Fruit fly (Drosophila melanogaster) whole organism, embryonic: ENCODE data around the gene Mlc-c.

Experiments used
- Ada2b ChIP-seq: fragments of 200-800 bp; sonication (Bioruptor generic); IDR thresholded peaks from 2 replicates; pipeline ENCODE4 v1.3.6; 2022; ENCODE audit warnings: missing biosample characterization, missing genetic modification characterization
- CG1024 ChIP-seq: fragments of 200-800 bp; sonication (Bioruptor generic); IDR thresholded peaks from 2 replicates; pipeline ENCODE4 v1.3.6; 2022; ENCODE audit warnings: missing biosample characterization, missing genetic modification characterization
- CG10462 ChIP-seq: fragments of 200-800 bp; sonication (Bioruptor generic); optimal IDR thresholded peaks from 2 replicates; lab custom pipeline; 2016; ENCODE audit warnings: missing biosample characterization, missing genetic modification characterization
- CG11247 ChIP-seq: fragments of 200-800 bp; sonication (Bioruptor generic); IDR thresholded peaks from 2 replicates; pipeline ENCODE4 v1.3.6; 2022; ENCODE audit warnings: missing biosample characterization, missing genetic modification characterization
- CG11560 ChIP-seq: fragments of 200-800 bp; sonication (Bioruptor generic); IDR thresholded peaks from 3 replicates; pipeline ENCODE4 v1.3.6; 2022; ENCODE audit warnings: missing biosample characterization, missing genetic modification characterization
- CG12744 ChIP-seq: fragments of 200-800 bp; sonication (Bioruptor generic); optimal IDR thresholded peaks from 2 replicates; lab custom pipeline; 2016; ENCODE audit warnings: missing biosample characterization, missing genetic modification characterization
- CG13123 ChIP-seq: fragments of 200-800 bp; sonication (Bioruptor generic); optimal IDR thresholded peaks from 2 replicates; lab custom pipeline; 2016; ENCODE audit warnings: missing biosample characterization, missing genetic modification characterization
- CG13287 ChIP-seq: fragments of 200-800 bp; sonication (Bioruptor generic); IDR thresholded peaks from 2 replicates; pipeline ENCODE4 v1.3.6; 2022; ENCODE audit warnings: missing biosample characterization, missing genetic modification characterization; ENCODE audit not compliant: partially characterized antibody
- CG14965 ChIP-seq: fragments of 200-800 bp; sonication (Bioruptor generic); optimal IDR thresholded peaks from 2 replicates; lab custom pipeline; 2016; ENCODE audit warnings: missing biosample characterization, missing genetic modification characterization, borderline replicate concordance
- CG17802 ChIP-seq: fragments of 200-800 bp; sonication (Bioruptor generic); optimal IDR thresholded peaks from 2 replicates; lab custom pipeline; 2018; ENCODE audit warnings: missing biosample characterization, mild to moderate bottlenecking, missing genetic modification characterization, moderate library complexity
- CG1792 ChIP-seq: fragments of 200-800 bp; sonication (Bioruptor generic); optimal IDR thresholded peaks from 2 replicates; lab custom pipeline; 2016; ENCODE audit warnings: missing biosample characterization, missing genetic modification characterization
- CG18599 ChIP-seq: fragments of 200-800 bp; sonication (Bioruptor generic); optimal IDR thresholded peaks from 3 replicates; lab custom pipeline; 2017; ENCODE audit warnings: missing biosample characterization, missing genetic modification characterization, mild to moderate bottlenecking, moderate library complexity, missing genetic modification reagents
- CG18619 ChIP-seq: fragments of 200-800 bp; sonication (Bioruptor generic); optimal IDR thresholded peaks from 3 replicates; lab custom pipeline; 2017; ENCODE audit warnings: missing biosample characterization, mild to moderate bottlenecking, missing genetic modification characterization
- CG3163 ChIP-seq: fragments of 200-800 bp; sonication (Bioruptor generic); optimal IDR thresholded peaks from 3 replicates; lab custom pipeline; 2016; ENCODE audit warnings: missing biosample characterization, missing genetic modification characterization
- CG7271 ChIP-seq: fragments of 200-800 bp; sonication (Bioruptor generic); optimal IDR thresholded peaks from 2 replicates; lab custom pipeline; 2018; ENCODE audit warnings: missing biosample characterization, mild to moderate bottlenecking, missing genetic modification characterization, moderate library complexity
- CG8765 ChIP-seq: fragments of 200-800 bp; sonication (Bioruptor generic); IDR thresholded peaks from 2 replicates; pipeline ENCODE4 v1.3.6; 2022; ENCODE audit warnings: missing biosample characterization, missing genetic modification characterization
- CG9215 ChIP-seq: fragments of 200-800 bp; sonication (Bioruptor generic); IDR thresholded peaks from 2 replicates; pipeline ENCODE4 v1.3.6; 2022; ENCODE audit warnings: missing biosample characterization, missing genetic modification characterization
- CG9817 ChIP-seq: fragments of 200-800 bp; sonication (Bioruptor generic); optimal IDR thresholded peaks from 2 replicates; lab custom pipeline; 2018; ENCODE audit warnings: missing biosample characterization, mild to moderate bottlenecking, missing genetic modification characterization, moderate library complexity
- D19B ChIP-seq: fragments of 200-800 bp; sonication (Bioruptor generic); optimal IDR thresholded peaks from 2 replicates; lab custom pipeline; 2017; ENCODE audit warnings: missing biosample characterization, mild to moderate bottlenecking, missing genetic modification characterization
- Doc3 ChIP-seq: fragments of 200-800 bp; sonication (Bioruptor generic); IDR thresholded peaks from 3 replicates; pipeline ENCODE4 v1.3.6; 2022; ENCODE audit warnings: missing biosample characterization, missing genetic modification characterization; ENCODE audit not compliant: partially characterized antibody
- H2.0 ChIP-seq: fragments of 200-800 bp; sonication (Bioruptor generic); IDR thresholded peaks from 2 replicates; pipeline ENCODE4 v1.3.6; 2022; ENCODE audit warnings: missing biosample characterization, missing genetic modification characterization
- HLH3B ChIP-seq: fragments of 200-800 bp; sonication (Bioruptor generic); IDR thresholded peaks from 2 replicates; pipeline ENCODE4 v1.3.6; 2022; ENCODE audit warnings: missing biosample characterization, missing genetic modification characterization
- Kr ChIP-seq: fragments of 200-800 bp; sonication (Bioruptor generic); optimal IDR thresholded peaks from 2 replicates; lab custom pipeline; 2017; ENCODE audit warnings: missing biosample characterization, mild to moderate bottlenecking, missing genetic modification characterization
- Lim3 ChIP-seq: fragments of 200-800 bp; sonication (Bioruptor generic); IDR thresholded peaks from 2 replicates; pipeline ENCODE4 v1.3.6; 2022; ENCODE audit warnings: missing biosample characterization, missing genetic modification characterization
- Nf-YA ChIP-seq: fragments of 200-800 bp; sonication (Bioruptor generic); IDR thresholded peaks from 2 replicates; pipeline ENCODE4 v1.3.6; 2022; ENCODE audit warnings: missing biosample characterization, missing genetic modification characterization
- Sry-δ ChIP-seq: fragments of 200-800 bp; sonication (Bioruptor generic); optimal IDR thresholded peaks from 2 replicates; lab custom pipeline; 2016; ENCODE audit warnings: missing biosample characterization, missing genetic modification characterization
- TFAM ChIP-seq: fragments of 200-800 bp; sonication (Bioruptor generic); optimal IDR thresholded peaks from 2 replicates; lab custom pipeline; 2017; ENCODE audit warnings: missing biosample characterization, missing genetic modification characterization, inconsistent platforms
- Tbp ChIP-seq: fragments of >200 bp; optimal IDR thresholded peaks from 2 replicates; lab custom pipeline; 2018; ENCODE audit warnings: missing biosample characterization, missing genetic modification characterization
- Usf ChIP-seq: fragments of 200-800 bp; sonication (Bioruptor generic); optimal IDR thresholded peaks from 2 replicates; lab custom pipeline; 2017; ENCODE audit warnings: missing genotype, missing biosample characterization, missing genetic modification characterization
- ac ChIP-seq: fragments of 200-800 bp; sonication (Bioruptor generic); optimal IDR thresholded peaks from 3 replicates; lab custom pipeline; 2017; ENCODE audit warnings: missing biosample characterization, mild to moderate bottlenecking, missing genetic modification characterization
- bigmax ChIP-seq: fragments of 200-800 bp; sonication (Bioruptor generic); optimal IDR thresholded peaks from 2 replicates; lab custom pipeline; 2018; ENCODE audit warnings: missing biosample characterization, mild to moderate bottlenecking, missing genetic modification characterization
- cas ChIP-seq: fragments of 200-800 bp; sonication (Bioruptor generic); IDR thresholded peaks from 2 replicates; pipeline ENCODE4 v1.3.6; 2022; ENCODE audit warnings: missing biosample characterization, missing genetic modification characterization
- chif ChIP-seq, 2 experiments: fragments of 200-800 bp; sonication (Bioruptor generic); optimal IDR thresholded peaks; 3 replicates each; lab custom pipeline; 2016; ENCODE audit warnings: missing biosample characterization in 2 of 2, missing genetic modification characterization in 2 of 2
- chn ChIP-seq: fragments of 200-800 bp; sonication (Bioruptor generic); optimal IDR thresholded peaks from 2 replicates; lab custom pipeline; 2016; ENCODE audit warnings: missing biosample characterization, missing genetic modification characterization
- en ChIP-seq: fragments of 200-800 bp; sonication (Bioruptor generic); optimal IDR thresholded peaks from 2 replicates; lab custom pipeline; 2016; ENCODE audit warnings: missing biosample characterization, missing genetic modification characterization
- eve ChIP-seq, 2 experiments: fragments of >200 bp; optimal IDR thresholded peaks; 2 replicates each; lab custom pipeline; 2017; ENCODE audit warnings: missing biosample characterization in 2 of 2, missing genetic modification characterization in 2 of 2
- fd102C ChIP-seq: fragments of 200-800 bp; sonication (Bioruptor generic); optimal IDR thresholded peaks from 2 replicates; lab custom pipeline; 2018; ENCODE audit warnings: missing biosample characterization, mild to moderate bottlenecking, missing genetic modification characterization, moderate library complexity
- gcm2 ChIP-seq: fragments of 200-800 bp; sonication (Bioruptor generic); optimal IDR thresholded peaks from 2 replicates; lab custom pipeline; 2016; ENCODE audit warnings: missing biosample characterization, missing genetic modification characterization
- kay ChIP-seq: fragments of 200-800 bp; sonication (Bioruptor generic); optimal IDR thresholded peaks from 2 replicates; lab custom pipeline; 2016; ENCODE audit warnings: missing biosample characterization, missing genetic modification characterization
- kni ChIP-seq: fragments of 200-800 bp; sonication (Bioruptor generic); optimal IDR thresholded peaks from 3 replicates; lab custom pipeline; 2017; ENCODE audit warnings: mild to moderate bottlenecking, missing biosample characterization, missing genetic modification reagents, missing genetic modification characterization
- pan ChIP-seq, 4 experiments: fragments of >200 bp in 3 of 4; fragments of 200-800 bp in 1 of 4; sonication (Bioruptor generic) in 1 of 4; optimal IDR thresholded peaks in 3 of 4; IDR thresholded peaks in 1 of 4; 2 replicates each; pipeline versions ENCODE4 v1.3.6 to Lab custom; 2017 to 2022; ENCODE audit warnings: missing biosample characterization in 2 of 4, missing genetic modification characterization in 2 of 4, mixed read lengths in 1 of 4
- repo ChIP-seq: fragments of 200-800 bp; sonication (Bioruptor generic); optimal IDR thresholded peaks from 2 replicates; lab custom pipeline; 2016; ENCODE audit warnings: missing biosample characterization, missing genetic modification characterization
- sd ChIP-seq: fragments of 200-800 bp; sonication (Bioruptor generic); optimal IDR thresholded peaks from 3 replicates; lab custom pipeline; 2018; ENCODE audit warnings: missing biosample characterization, mild to moderate bottlenecking, missing genetic modification characterization, moderate library complexity
- sens-2 ChIP-seq: fragments of 200-800 bp; sonication (Bioruptor generic); IDR thresholded peaks from 2 replicates; pipeline ENCODE4 v1.3.6; 2022; ENCODE audit warnings: missing biosample characterization, missing genetic modification characterization
- sqz ChIP-seq: fragments of 200-800 bp; sonication (Bioruptor generic); optimal IDR thresholded peaks from 3 replicates; lab custom pipeline; 2018; ENCODE audit warnings: missing biosample characterization, mild to moderate bottlenecking, missing genetic modification characterization
- ssp ChIP-seq: fragments of 200-800 bp; sonication (Bioruptor generic); IDR thresholded peaks from 2 replicates; pipeline ENCODE4 v1.3.6; 2022; ENCODE audit warnings: missing biosample characterization, missing genetic modification characterization
- stc ChIP-seq: fragments of 200-800 bp; sonication (Bioruptor generic); IDR thresholded peaks from 2 replicates; pipeline ENCODE4 v1.3.6; 2022; ENCODE audit warnings: missing biosample characterization, missing genetic modification characterization
- tin ChIP-seq: fragments of 200-800 bp; sonication (Bioruptor generic); optimal IDR thresholded peaks from 3 replicates; lab custom pipeline; 2016; ENCODE audit warnings: missing biosample characterization, missing genetic modification characterization
- tll ChIP-seq, 2 experiments: fragments of 200-800 bp in 1 of 2; fragments of >200 bp in 1 of 2; sonication (Bioruptor generic) in 1 of 2; optimal IDR thresholded peaks; 2 replicates each; lab custom pipeline; 2017 to 2019; ENCODE audit warnings: missing biosample characterization in 2 of 2, missing genetic modification characterization in 2 of 2, mild to moderate bottlenecking in 1 of 2, moderate library complexity in 1 of 2
- tup ChIP-seq: fragments of 200-800 bp; sonication (Bioruptor generic); optimal IDR thresholded peaks from 2 replicates; lab custom pipeline; 2016; ENCODE audit warnings: missing biosample characterization, mild to moderate bottlenecking, missing genetic modification characterization, moderate library complexity
- unc-4 ChIP-seq: fragments of 200-800 bp; sonication (Bioruptor generic); IDR thresholded peaks from 2 replicates; pipeline ENCODE4 v1.3.6; 2022; ENCODE audit warnings: missing biosample characterization, missing genetic modification characterization; ENCODE audit not compliant: partially characterized antibody

The Mlc-c gene

dm6 chrX:5604181-5604580 is 18.2 kb downstream of the Mlc-c start (continued):
- peak; percentile 26 for TF ChIP-seq CG7271
- TF ChIP-seq cas, result no peak
- no peak for TF ChIP-seq tll (GFP tag; optimal IDR thresholded peaks at IDR 0.05; lab: Kevin White, UChicago)
- peak; percentile 57 for TF ChIP-seq CG18599 (GFP tag; lab: Kevin White, UChicago)
- TF ChIP-seq HLH3B (GFP tag; lab: Robert Waterston, UW), result no peak
- TF ChIP-seq chif (GFP tag; optimal IDR thresholded peaks at IDR 0.05; lab: Kevin White, UChicago), result peak in 1 of 2 experiments; percentile 18
- TF ChIP-seq gcm2 (GFP tag; lab: Kevin White, UChicago), result no peak
- no peak for TF ChIP-seq CG11560
- peak; percentile 33 for TF ChIP-seq CG9817
- peak; percentile 67; the same call in 1 of the 2 replicates for TF ChIP-seq CG8765 (GFP tag; lab: Robert Waterston, UW)
- no peak for TF ChIP-seq Tbp
- no peak for TF ChIP-seq pan (optimal IDR thresholded peaks at IDR 0.05; lab: Kevin White, UChicago)
- TF ChIP-seq pan (GFP tag; optimal IDR thresholded peaks at IDR 0.05 in 1 of 2, IDR thresholded peaks at IDR 0.05 in 1 of 2), result peak in 1 of 2 experiments; percentile 48
- no peak for TF ChIP-seq CG10462 (GFP tag; lab: Kevin White, UChicago)
- no peak for TF ChIP-seq Ada2b (GFP tag; lab: Robert Waterston, UW)
- TF ChIP-seq CG11247, result no peak
- no peak for TF ChIP-seq sqz (GFP tag; lab: Kevin White, UChicago)
- TF ChIP-seq Usf (GFP tag; lab: Kevin White, UChicago), result no peak
- TF ChIP-seq sd (tag; lab: Kevin White, UChicago), result no peak
- no peak for TF ChIP-seq CG17802
- no peak for TF ChIP-seq kay (GFP tag; lab: Kevin White, UChicago)
- no peak for TF ChIP-seq CG1792
- peak; percentile 27 for TF ChIP-seq ac
- TF ChIP-seq CG18619 (GFP tag; lab: Kevin White, UChicago), result peak; percentile 8
- TF ChIP-seq eve (GFP tag; optimal IDR thresholded peaks at IDR 0.05; lab: Kevin White, UChicago), result no peak
- no peak for TF ChIP-seq tup (GFP tag; lab: Kevin White, UChicago)
- TF ChIP-seq en (GFP tag; lab: Kevin White, UChicago), result no peak
- no peak for TF ChIP-seq Kr (GFP tag; lab: Kevin White, UChicago)
- no peak for TF ChIP-seq repo (GFP tag; lab: Kevin White, UChicago)
- TF ChIP-seq CG13287 (GFP tag; lab: Robert Waterston, UW), result no peak
- TF ChIP-seq TFAM (GFP tag; lab: Kevin White, UChicago), result no peak
- no peak for TF ChIP-seq bigmax (GFP tag; lab: Kevin White, UChicago)
- no peak for TF ChIP-seq kni
- TF ChIP-seq D19B (GFP tag; lab: Kevin White, UChicago), result no peak
- TF ChIP-seq chn (GFP tag; lab: Kevin White, UChicago), result peak; percentile 5
- TF ChIP-seq Lim3 (GFP tag; lab: Robert Waterston, UW), result no peak
- TF ChIP-seq H2.0, result 0 out of 2 replicates have a peak, but pooled peaks have one; percentile 7
- TF ChIP-seq Nf-YA (GFP tag; lab: Robert Waterston, UW), result no peak
- 0 out of 2 replicates have a peak, but pooled peaks have one; percentile 11 for TF ChIP-seq sens-2 (GFP tag; lab: Robert Waterston, UW)
- TF ChIP-seq Doc3 (GFP tag; lab: Robert Waterston, UW), result no peak
- no peak for TF ChIP-seq unc-4 (GFP tag; lab: Robert Waterston, UW)
- TF ChIP-seq CG14965, result no peak
- no peak for TF ChIP-seq ssp (GFP tag; lab: Robert Waterston, UW)
- TF ChIP-seq fd102C (GFP tag; lab: Kevin White, UChicago), result peak; percentile 62
- TF ChIP-seq CG12744, result no peak
- no peak for TF ChIP-seq stc (GFP tag; lab: Robert Waterston, UW)
- no peak for TF ChIP-seq tin
- TF ChIP-seq CG9215, result no peak
- no peak for TF ChIP-seq CG13123
- TF ChIP-seq CG3163 (GFP tag; lab: Kevin White, UChicago), result no peak
- no peak for TF ChIP-seq Sry-δ (GFP tag; lab: Kevin White, UChicago)
- no peak; the same call in 1 of the 2 replicates for TF ChIP-seq CG1024
